Fruit fly (Drosophila melanogaster) whole organism, embryonic: ENCODE data around the gene Rab14.

Experiments used
- Abd-B ChIP-seq: fragments of 200-800 bp; sonication (Bioruptor generic); optimal IDR thresholded peaks from 2 replicates; lab custom pipeline; 2018; ENCODE audit warnings: missing biosample characterization, mild to moderate bottlenecking, missing genetic modification characterization, moderate library complexity
- Bgb ChIP-seq: fragments of 200-800 bp; sonication (Bioruptor generic); IDR thresholded peaks from 2 replicates; pipeline ENCODE4 v1.3.6; 2022; ENCODE audit warnings: missing biosample characterization, missing genetic modification characterization; ENCODE audit not compliant: partially characterized antibody
- Blimp-1 ChIP-seq: fragments of 200-800 bp; sonication (Bioruptor generic); optimal IDR thresholded peaks from 3 replicates; lab custom pipeline; 2018; ENCODE audit warnings: missing biosample characterization, missing genetic modification characterization, mild to moderate bottlenecking, moderate library complexity, missing genetic modification reagents
- CG10267 ChIP-seq: fragments of 200-800 bp; sonication (Bioruptor generic); optimal IDR thresholded peaks from 2 replicates; lab custom pipeline; 2018; ENCODE audit warnings: missing biosample characterization, mild to moderate bottlenecking, missing genetic modification characterization, moderate library complexity
- CG10979 ChIP-seq: fragments of 200-800 bp; sonication (Bioruptor generic); optimal IDR thresholded peaks from 2 replicates; lab custom pipeline; 2018; ENCODE audit warnings: missing biosample characterization, mild to moderate bottlenecking, missing genetic modification characterization, moderate library complexity
- CG11093 ChIP-seq: fragments of 200-800 bp; sonication (Bioruptor generic); IDR thresholded peaks from 3 replicates; pipeline ENCODE4 v1.3.6; 2022; ENCODE audit warnings: missing biosample characterization, missing genetic modification characterization
- CG11504 ChIP-seq: fragments of 200-800 bp; sonication (Bioruptor generic); optimal IDR thresholded peaks from 3 replicates; lab custom pipeline; 2019; ENCODE audit warnings: missing biosample characterization, mild to moderate bottlenecking, missing genetic modification characterization, moderate library complexity
- CG1529 ChIP-seq: fragments of 200-800 bp; sonication (Bioruptor generic); optimal IDR thresholded peaks from 3 replicates; lab custom pipeline; 2018; ENCODE audit warnings: missing biosample characterization, missing genetic modification characterization
- CG15696 ChIP-seq: fragments of 200-800 bp; sonication (Bioruptor generic); optimal IDR thresholded peaks from 2 replicates; lab custom pipeline; 2019; ENCODE audit warnings: missing biosample characterization, mild to moderate bottlenecking, missing genetic modification characterization, moderate library complexity
- CG1602 ChIP-seq: fragments of 200-800 bp; sonication (Bioruptor generic); optimal IDR thresholded peaks from 3 replicates; lab custom pipeline; 2016; ENCODE audit warnings: missing biosample characterization, missing genetic modification characterization
- CG17328 ChIP-seq: fragments of 200-800 bp; sonication (Bioruptor generic); IDR thresholded peaks from 2 replicates; pipeline ENCODE4 v1.3.6; 2022; ENCODE audit warnings: missing biosample characterization, missing genetic modification characterization
- CG17361 ChIP-seq: fragments of 200-800 bp; sonication (Bioruptor generic); IDR thresholded peaks from 3 replicates; pipeline ENCODE4 v1.3.6; 2022; ENCODE audit warnings: missing biosample characterization, missing genetic modification characterization
- CG2199 ChIP-seq: fragments of 200-800 bp; sonication (Bioruptor generic); IDR thresholded peaks from 3 replicates; pipeline ENCODE4 v1.3.6; 2022; ENCODE audit warnings: missing biosample characterization, missing genetic modification characterization
- CG4424 ChIP-seq: fragments of 200-800 bp; sonication (Bioruptor generic); optimal IDR thresholded peaks from 3 replicates; lab custom pipeline; 2016; ENCODE audit warnings: missing biosample characterization, missing genetic modification characterization
- CG5953 ChIP-seq: fragments of 200-800 bp; sonication (Bioruptor generic); IDR thresholded peaks from 2 replicates; pipeline ENCODE4 v1.3.6; 2022; ENCODE audit warnings: missing biosample characterization, missing genetic modification characterization
- CG7987 ChIP-seq: fragments of 200-800 bp; sonication (Bioruptor generic); optimal IDR thresholded peaks from 2 replicates; lab custom pipeline; 2018; ENCODE audit warnings: missing biosample characterization, mild to moderate bottlenecking, missing genetic modification characterization, moderate library complexity
- CG8290 ChIP-seq, 3 experiments: fragments of 200-800 bp; sonication (Bioruptor generic); optimal IDR thresholded peaks; 2 replicates each; lab custom pipeline; 2016 to 2019; ENCODE audit warnings: missing biosample characterization in 3 of 3, missing genetic modification characterization in 3 of 3, mild to moderate bottlenecking in 2 of 3, moderate library complexity in 1 of 3
- Camta ChIP-seq: fragments of 200-800 bp; sonication (Bioruptor generic); optimal IDR thresholded peaks from 2 replicates; lab custom pipeline; 2016; ENCODE audit warnings: missing biosample characterization, missing genetic modification characterization
- HHEX ChIP-seq: fragments of 200-800 bp; sonication (Bioruptor generic); optimal IDR thresholded peaks from 3 replicates; lab custom pipeline; 2017; ENCODE audit warnings: missing biosample characterization, mild to moderate bottlenecking, missing genetic modification characterization, missing genetic modification reagents
- Hr51 ChIP-seq, 2 experiments: fragments of 200-800 bp; sonication (Bioruptor generic); optimal IDR thresholded peaks; 2 replicates in 1 of 2; 3 replicates in 1 of 2; lab custom pipeline; 2016 to 2018; ENCODE audit warnings: missing biosample characterization in 2 of 2, missing genetic modification characterization in 2 of 2, mild to moderate bottlenecking in 1 of 2, moderate library complexity in 1 of 2
- Mad ChIP-seq: fragments of 200-800 bp; sonication (Bioruptor generic); optimal IDR thresholded peaks from 2 replicates; lab custom pipeline; 2016; ENCODE audit warnings: missing biosample characterization, missing genetic modification characterization
- Meics ChIP-seq: fragments of 200-800 bp; sonication (Bioruptor generic); optimal IDR thresholded peaks from 2 replicates; lab custom pipeline; 2017; ENCODE audit warnings: missing biosample characterization, mild to moderate bottlenecking, missing genetic modification characterization
- Nf-YB ChIP-seq: fragments of 200-800 bp; sonication (Bioruptor generic); optimal IDR thresholded peaks from 3 replicates; lab custom pipeline; 2019; ENCODE audit warnings: missing biosample characterization, mild to moderate bottlenecking, missing genetic modification characterization, moderate library complexity
- Ptx1 ChIP-seq: fragments of 200-800 bp; sonication (Bioruptor generic); IDR thresholded peaks from 2 replicates; pipeline ENCODE4 v1.3.6; 2022; ENCODE audit warnings: missing biosample characterization, missing genetic modification characterization
- Ssrp ChIP-seq: fragments of 200-800 bp; sonication (Bioruptor generic); optimal IDR thresholded peaks from 2 replicates; lab custom pipeline; 2018; ENCODE audit warnings: missing biosample characterization, mild to moderate bottlenecking, missing genetic modification characterization, moderate library complexity
- cato ChIP-seq: fragments of 200-800 bp; sonication (Bioruptor generic); optimal IDR thresholded peaks from 2 replicates; lab custom pipeline; 2016; ENCODE audit warnings: missing biosample characterization, missing genetic modification characterization, borderline replicate concordance
- chn ChIP-seq: fragments of 200-800 bp; sonication (Bioruptor generic); optimal IDR thresholded peaks from 2 replicates; lab custom pipeline; 2016; ENCODE audit warnings: missing biosample characterization, missing genetic modification characterization
- corto ChIP-seq: fragments of 200-800 bp; sonication (Bioruptor generic); optimal IDR thresholded peaks from 2 replicates; lab custom pipeline; 2016; ENCODE audit warnings: missing biosample characterization, mild to moderate bottlenecking, missing genetic modification characterization, moderate library complexity
- danr ChIP-seq: fragments of 200-800 bp; sonication (Bioruptor generic); IDR thresholded peaks from 2 replicates; pipeline ENCODE4 v1.3.6; 2022; ENCODE audit warnings: missing biosample characterization, missing genetic modification characterization
- dimm ChIP-seq: fragments of 200-800 bp; sonication (Bioruptor generic); IDR thresholded peaks from 2 replicates; pipeline ENCODE4 v1.3.6; 2022; ENCODE audit warnings: missing biosample characterization, missing genetic modification characterization
- fd96Cb ChIP-seq: fragments of 200-800 bp; sonication (Bioruptor generic); optimal IDR thresholded peaks from 2 replicates; lab custom pipeline; 2018; ENCODE audit warnings: missing biosample characterization, mild to moderate bottlenecking, missing genetic modification characterization, moderate library complexity
- gem ChIP-seq: fragments of 200-800 bp; sonication (Bioruptor generic); optimal IDR thresholded peaks from 2 replicates; lab custom pipeline; 2019; ENCODE audit warnings: missing biosample characterization, mild to moderate bottlenecking, missing genetic modification characterization, moderate library complexity
- hbn ChIP-seq: fragments of 200-800 bp; sonication (Bioruptor generic); IDR thresholded peaks from 2 replicates; pipeline ENCODE4 v1.3.6; 2022; ENCODE audit warnings: missing biosample characterization, missing genetic modification characterization; ENCODE audit not compliant: partially characterized antibody
- insv ChIP-seq, 2 experiments: fragments of 200-800 bp; sonication (Bioruptor generic); optimal IDR thresholded peaks; 3 replicates each; lab custom pipeline; 2016 to 2018; ENCODE audit warnings: missing biosample characterization in 2 of 2, missing genetic modification characterization in 2 of 2
- inv ChIP-seq: fragments of 200-800 bp; sonication (Bioruptor generic); IDR thresholded peaks from 2 replicates; pipeline ENCODE4 v1.3.6; 2022; ENCODE audit warnings: missing biosample characterization, missing genetic modification characterization; ENCODE audit not compliant: partially characterized antibody
- maf-S ChIP-seq: fragments of 200-800 bp; sonication (Bioruptor generic); optimal IDR thresholded peaks from 2 replicates; lab custom pipeline; 2016; ENCODE audit warnings: missing biosample characterization, missing genetic modification characterization
- nau ChIP-seq: fragments of 200-800 bp; sonication (Bioruptor generic); optimal IDR thresholded peaks from 3 replicates; lab custom pipeline; 2017; ENCODE audit warnings: missing biosample characterization, mild to moderate bottlenecking, missing genetic modification characterization, missing genetic modification reagents
- nmo ChIP-seq: fragments of 200-800 bp; sonication (Bioruptor generic); optimal IDR thresholded peaks from 2 replicates; lab custom pipeline; 2018; ENCODE audit warnings: missing biosample characterization, mild to moderate bottlenecking, missing genetic modification characterization, moderate library complexity
- otp ChIP-seq: fragments of 200-800 bp; sonication (Bioruptor generic); IDR thresholded peaks from 3 replicates; pipeline ENCODE4, ENCODE4 v1.3.6; 2022; ENCODE audit warnings: missing biosample characterization, missing genetic modification characterization
- phol ChIP-seq: fragments of 200-800 bp; sonication (Bioruptor generic); optimal IDR thresholded peaks from 3 replicates; lab custom pipeline; 2018; ENCODE audit warnings: missing biosample characterization, mild to moderate bottlenecking, missing genetic modification characterization, moderate library complexity
- psq ChIP-seq: fragments of 200-800 bp; sonication (Bioruptor generic); optimal IDR thresholded peaks from 2 replicates; lab custom pipeline; 2017; ENCODE audit warnings: missing biosample characterization, missing genetic modification characterization
- sens ChIP-seq: fragments of 200-800 bp; sonication (Bioruptor generic); peaks from one replicate; lab custom pipeline; 2016; ENCODE audit warnings: missing biosample characterization, missing genetic modification characterization
- tin ChIP-seq: fragments of 200-800 bp; sonication (Bioruptor generic); optimal IDR thresholded peaks from 3 replicates; lab custom pipeline; 2016; ENCODE audit warnings: missing biosample characterization, missing genetic modification characterization
- ttk ChIP-seq: fragments of 200-800 bp; sonication (Bioruptor generic); IDR thresholded peaks from 2 replicates; pipeline ENCODE4 v2.1.2; 2022; ENCODE audit warnings: missing biosample characterization, missing genetic modification characterization
- z ChIP-seq: fragments of 200-800 bp; sonication (Bioruptor generic); IDR thresholded peaks from 3 replicates; pipeline ENCODE4 v1.3.6; 2022; ENCODE audit warnings: missing biosample characterization, missing genetic modification characterization

Gene Rab14

dm6 chr2L:14376484-14377254, 21.7 kb downstream of the Rab14 start (continued):
- TF ChIP-seq Nf-YB (GFP tag; lab: Kevin White, UChicago) (no peak), corto (GFP tag; lab: Kevin White, UChicago) (no peak), ttk (peak; percentile 34; the same call in 1 of the 2 replicates), cato (no peak), Abd-B (GFP tag; lab: Kevin White, UChicago) (peak; percentile 55), phol (tag; lab: Kevin White, UChicago) (peak; percentile 66), CG17361 (GFP tag; lab: Robert Waterston, UW) (peak; percentile 82), maf-S (GFP tag; lab: Kevin White, UChicago) (no peak), CG17328 (no peak; the same call in 1 of the 2 replicates), CG1529 (no peak), otp (GFP tag; lab: Robert Waterston, UW) (no peak), insv (GFP tag; optimal IDR thresholded peaks at IDR 0.05; lab: Kevin White, UChicago) (no peak), CG5953 (GFP tag; lab: Robert Waterston, UW) (no peak), hbn (no peak), tin (GFP tag; lab: Kevin White, UChicago) (peak; percentile 16), Camta (GFP tag; lab: Kevin White, UChicago) (no peak)

dm6 chr2L:14381072-14381471, 26.1 kb downstream of the Rab14 start, which contains the start of gene ppk:
TSS of gene ppk (minus strand) at chr2L:14381172.
- TF ChIP-seq CG17361 (GFP tag; lab: Robert Waterston, UW) (no peak), chn (GFP tag; lab: Kevin White, UChicago) (no peak), z (GFP tag; lab: Robert Waterston, UW) (no peak), HHEX (no peak), CG8290 (GFP tag; optimal IDR thresholded peaks at IDR 0.05; lab: Kevin White, UChicago) (no peak), CG8290 (tag; optimal IDR thresholded peaks at IDR 0.05; lab: Kevin White, UChicago) (no peak), gem (no peak), dimm (no peak), CG7987 (GFP tag; lab: Kevin White, UChicago) (no peak), nau (GFP tag; lab: Kevin White, UChicago) (no peak), Bgb (GFP tag; lab: Robert Waterston, UW) (no peak), Meics (GFP tag; lab: Kevin White, UChicago) (no peak), psq (GFP tag; lab: Kevin White, UChicago) (no peak)

dm6 chr2L:14381881-14382280, 26.9 kb downstream of the Rab14 start:
- TF ChIP-seq CG2199 (GFP tag; lab: Robert Waterston, UW) (0 out of 3 replicates have a peak, but pooled peaks have one; percentile 20), inv (GFP tag; lab: Robert Waterston, UW) (peak; percentile 21; the same call in 1 of the 2 replicates), sens (GFP tag; lab: Kevin White, UChicago) (peak; percentile 1), Mad (GFP tag; lab: Kevin White, UChicago) (no peak)

- TF ChIP-seq CG15696 (tag; lab: Kevin White, UChicago) (peak; percentile 60), Ssrp (tag; lab: Kevin White, UChicago) (peak; percentile 2), Blimp-1 (GFP tag; lab: Kevin White, UChicago) (peak; percentile 33), Hr51 (GFP tag; optimal IDR thresholded peaks at IDR 0.05; lab: Kevin White, UChicago) (no peak), CG10267 (no peak), CG10979 (tag; lab: Kevin White, UChicago) (peak; percentile 43), fd96Cb (peak; percentile 14), CG4424 (GFP tag; lab: Kevin White, UChicago) (peak; percentile 21), danr (GFP tag; lab: Robert Waterston, UW) (no peak), CG17361 (GFP tag; lab: Robert Waterston, UW) (peak; percentile 21; the same call in 1 of the 3 replicates), Ptx1 (GFP tag; lab: Robert Waterston, UW) (0 out of 2 replicates have a peak, but pooled peaks have one; percentile 24), nmo (peak; percentile 20), CG11504 (tag; lab: Kevin White, UChicago) (peak; percentile 16), CG1602 (peak; percentile 5), CG11093 (no peak)
Observed at dm6 chr2L:14386522-14386921, 31.6 kb downstream of the Rab14 start.
